Worm (Caenorhabditis elegans) whole organism, L3 larva: ENCODE results near the gene srh-174.

ENCODE experiments used
- R02D3.7 ChIP-seq: fragments of 150-350 bp; optimal IDR thresholded peaks from 2 replicates; lab custom pipeline; 2014; ENCODE audit warnings: missing biosample characterization, missing genetic modification characterization
- aly-2 ChIP-seq: fragments of 150-350 bp; optimal IDR thresholded peaks from 2 replicates; lab custom pipeline; 2014; ENCODE audit warnings: missing biosample characterization, missing genetic modification characterization
- ama-1 ChIP-seq: fragments of 150-350 bp; optimal IDR thresholded peaks from 2 replicates; lab custom pipeline; 2018
- ceh-16 ChIP-seq: sonication (generic microtip); optimal IDR thresholded peaks from 2 replicates; lab custom pipeline; 2017; ENCODE audit warnings: missing biosample characterization, missing genetic modification characterization
- ceh-28 ChIP-seq: fragments of 150-350 bp; optimal IDR thresholded peaks from 2 replicates; lab custom pipeline; 2014; ENCODE audit warnings: missing biosample characterization, missing genetic modification reagents, missing genetic modification characterization
- ceh-82 ChIP-seq: fragments of 150-350 bp; optimal IDR thresholded peaks from 2 replicates; lab custom pipeline; 2014; ENCODE audit warnings: missing biosample characterization, missing genetic modification characterization
- ceh-9 ChIP-seq: sonication (generic microtip); optimal IDR thresholded peaks from 2 replicates; lab custom pipeline; 2018; ENCODE audit warnings: missing biosample characterization, missing genetic modification characterization
- egl-27 ChIP-seq: sonication (generic microtip); optimal IDR thresholded peaks from 4 replicates; lab custom pipeline; 2017; ENCODE audit warnings: missing biosample characterization, missing genetic modification reagents, missing genetic modification characterization
- egl-5 ChIP-seq: fragments of 150-350 bp; optimal IDR thresholded peaks from 2 replicates; lab custom pipeline; 2017; ENCODE audit warnings: missing biosample characterization, missing genetic modification reagents, missing genetic modification characterization, inconsistent platforms
- elt-2 ChIP-seq: sonication (generic microtip); optimal IDR thresholded peaks from 2 replicates; lab custom pipeline; 2016; ENCODE audit warnings: missing genetic modification reagents, mild to moderate bottlenecking, missing genetic modification characterization, missing compliant biosample characterization
- elt-3 ChIP-seq, 3 experiments: fragments of 150-350 bp in 1 of 3; sonication (generic microtip) in 2 of 3; optimal IDR thresholded peaks; 2 replicates in 2 of 3; 4 replicates in 1 of 3; lab custom pipeline; 2014 to 2017; ENCODE audit warnings: missing biosample characterization in 3 of 3, missing genetic modification characterization in 3 of 3
- eor-1 ChIP-seq, 2 experiments: fragments of 150-350 bp; optimal IDR thresholded peaks; 2 replicates each; lab custom pipeline; 2014 to 2018; ENCODE audit warnings: missing biosample characterization in 2 of 2, missing genetic modification characterization in 2 of 2
- fkh-10 ChIP-seq: sonication (generic microtip); optimal IDR thresholded peaks from 2 replicates; lab custom pipeline; 2017; ENCODE audit warnings: missing biosample characterization, missing genetic modification reagents, missing genetic modification characterization
- fkh-2 ChIP-seq: fragments of 150-350 bp; optimal IDR thresholded peaks from 2 replicates; lab custom pipeline; 2014; ENCODE audit warnings: missing biosample characterization, missing genetic modification reagents, missing genetic modification characterization
- fos-1 ChIP-seq: fragments of 150-350 bp; optimal IDR thresholded peaks from 2 replicates; lab custom pipeline; 2014; ENCODE audit warnings: missing biosample characterization, missing genetic modification characterization
- hmg-11 ChIP-seq: sonication (generic microtip); optimal IDR thresholded peaks from 2 replicates; lab custom pipeline; 2016; ENCODE audit warnings: missing genetic modification characterization, missing compliant biosample characterization
- jun-1 ChIP-seq: fragments of 150-350 bp; optimal IDR thresholded peaks from 2 replicates; lab custom pipeline; 2014; ENCODE audit warnings: missing biosample characterization, missing genetic modification reagents, missing genetic modification characterization
- lin-15B ChIP-seq: fragments of 150-350 bp; optimal IDR thresholded peaks from 2 replicates; lab custom pipeline; 2014; ENCODE audit warnings: missing biosample characterization, missing genetic modification characterization
- lsy-12 ChIP-seq: sonication (generic microtip); optimal IDR thresholded peaks from 2 replicates; lab custom pipeline; 2016; ENCODE audit warnings: mild to moderate bottlenecking, missing genetic modification characterization, missing compliant biosample characterization
- mml-1 ChIP-seq: fragments of 150-350 bp; sonication (generic microtip); optimal IDR thresholded peaks from 3 replicates; lab custom pipeline; 2014; ENCODE audit warnings: missing biosample characterization, missing genetic modification characterization
- nfya-1 ChIP-seq: sonication (generic microtip); optimal IDR thresholded peaks from 2 replicates; lab custom pipeline; 2017; ENCODE audit warnings: missing genetic modification characterization, mild to moderate bottlenecking, missing compliant biosample characterization, antibody characterized with exemption, moderate library complexity; ENCODE audit not compliant: insufficient read depth
- nhr-11 ChIP-seq: fragments of 150-350 bp; optimal IDR thresholded peaks from 2 replicates; lab custom pipeline; 2014; ENCODE audit warnings: missing biosample characterization, missing genetic modification characterization
- nhr-23 ChIP-seq: fragments of 150-350 bp; optimal IDR thresholded peaks from 2 replicates; lab custom pipeline; 2014; ENCODE audit warnings: missing biosample characterization, missing genetic modification reagents, missing genetic modification characterization
- nhr-237 ChIP-seq: fragments of 150-350 bp; optimal IDR thresholded peaks from 2 replicates; lab custom pipeline; 2014; ENCODE audit warnings: missing biosample characterization, missing genetic modification characterization
- nhr-25 ChIP-seq: sonication (generic microtip); optimal IDR thresholded peaks from 2 replicates; lab custom pipeline; 2017; ENCODE audit warnings: missing biosample characterization, missing genetic modification characterization
- nhr-28 ChIP-seq: fragments of 150-350 bp; optimal IDR thresholded peaks from 2 replicates; lab custom pipeline; 2014; ENCODE audit warnings: missing biosample characterization, missing genetic modification characterization
- nhr-43 ChIP-seq: sonication (generic microtip); optimal IDR thresholded peaks from 2 replicates; lab custom pipeline; 2016; ENCODE audit warnings: mild to moderate bottlenecking, missing genetic modification characterization, missing compliant biosample characterization; ENCODE audit not compliant: poor library complexity, severe bottlenecking
- nhr-67 ChIP-seq: fragments of 150-350 bp; optimal IDR thresholded peaks from 2 replicates; lab custom pipeline; 2014; ENCODE audit warnings: missing biosample characterization, missing genetic modification characterization
- nhr-76 ChIP-seq: fragments of 150-350 bp; sonication (generic microtip); optimal IDR thresholded peaks from 5 replicates; lab custom pipeline; 2014; ENCODE audit warnings: missing biosample characterization, missing genetic modification characterization
- nhr-77 ChIP-seq: fragments of 150-350 bp; optimal IDR thresholded peaks from 2 replicates; lab custom pipeline; 2014; ENCODE audit warnings: missing biosample characterization, missing genetic modification characterization
- pha-4 ChIP-seq: fragments of 150-350 bp; optimal IDR thresholded peaks from 2 replicates; lab custom pipeline; 2014; ENCODE audit warnings: missing biosample characterization, missing genetic modification reagents, missing genetic modification characterization
- pqm-1 ChIP-seq: fragments of 150-350 bp; optimal IDR thresholded peaks from 2 replicates; lab custom pipeline; 2017; ENCODE audit warnings: missing biosample characterization, missing genetic modification characterization, inconsistent platforms
- sea-2 ChIP-seq: fragments of 150-350 bp; sonication (generic microtip); optimal IDR thresholded peaks from 4 replicates; lab custom pipeline; 2014; ENCODE audit warnings: missing biosample characterization, missing genetic modification reagents, missing genetic modification characterization
- snpc-4 ChIP-seq: fragments of 150-350 bp; optimal IDR thresholded peaks from 2 replicates; lab custom pipeline; 2014; ENCODE audit warnings: missing biosample characterization, missing genetic modification characterization
- tbx-2 ChIP-seq: sonication (generic microtip); optimal IDR thresholded peaks from 2 replicates; lab custom pipeline; 2016; ENCODE audit warnings: mild to moderate bottlenecking, missing genetic modification characterization, missing compliant biosample characterization
- unc-39 ChIP-seq: sonication (generic microtip); optimal IDR thresholded peaks from 4 replicates; lab custom pipeline; 2017; ENCODE audit warnings: missing biosample characterization, missing genetic modification characterization
- zag-1 ChIP-seq: fragments of 150-350 bp; optimal IDR thresholded peaks from 2 replicates; lab custom pipeline; 2014; ENCODE audit warnings: missing biosample characterization, missing genetic modification characterization
- ztf-11 ChIP-seq: fragments of 150-350 bp; optimal IDR thresholded peaks from 2 replicates; lab custom pipeline; 2014; ENCODE audit warnings: missing biosample characterization, missing genetic modification characterization

Gene srh-174

DNA sequence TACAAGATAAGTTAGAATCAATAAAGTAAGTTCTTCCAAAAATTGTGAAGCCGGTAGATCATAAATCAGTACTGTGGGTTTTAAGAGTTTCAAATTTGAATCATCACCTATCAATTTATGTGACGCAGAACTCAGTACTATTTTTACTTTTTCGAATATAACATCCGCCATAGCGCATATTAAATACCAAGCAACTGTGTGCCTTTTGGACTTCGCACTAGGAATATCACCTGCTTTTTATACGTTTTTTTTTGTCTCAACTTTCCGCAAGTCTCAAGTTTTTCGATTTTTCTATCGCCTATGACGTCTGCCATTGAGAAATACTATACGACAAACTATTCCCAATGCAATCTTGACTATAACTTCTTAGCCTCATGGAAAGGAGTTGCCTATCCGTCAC is 34.2 kb downstream of the srh-174 start, which contains the start of gene srh-113:
TSS of gene srh-113 (plus strand) at position 301 of the 400 bp plus-strand sequence.
- TF ChIP-seq tbx-2 (tag; lab: Kevin White, UChicago) (no peak), elt-2 (tag; lab: Kevin White, UChicago) (no peak), eor-1 (tag; optimal IDR thresholded peaks at IDR 0.05; lab: Kevin White, UChicago) (no peak), R02D3.7 (no peak), lin-15B (tag; lab: Kevin White, UChicago) (no peak), nhr-23 (no peak), jun-1 (tag; lab: Kevin White, UChicago) (no peak), nhr-43 (tag; lab: Kevin White, UChicago) (no peak), nfya-1 (tag; lab: Kevin White, UChicago) (no peak), egl-27 (tag; lab: Kevin White, UChicago) (no peak), ztf-11 (tag; lab: Kevin White, UChicago) (no peak), sea-2 (GFP tag; lab: Kevin White, UChicago) (no peak), nhr-67 (tag; lab: Kevin White, UChicago) (no peak), nhr-77 (no peak), elt-3 (tag; optimal IDR thresholded peaks at IDR 0.05; lab: Kevin White, UChicago) (no peak), ceh-16 (tag; lab: Kevin White, UChicago) (no peak), snpc-4 (tag; lab: Kevin White, UChicago) (no peak), lsy-12 (tag; lab: Kevin White, UChicago) (no peak), pqm-1 (tag; lab: Kevin White, UChicago) (no peak), fkh-2 (tag; lab: Kevin White, UChicago) (no peak)
- TF ChIP-seq, all 47 proteins: peak for 0

ce11 chrV:17215602-17216001 is 37.0 kb downstream of the srh-174 start:
- TF ChIP-seq hmg-11 = no peak
- no peak for TF ChIP-seq nhr-25 (tag; lab: Kevin White, UChicago)
- no peak for TF ChIP-seq mml-1 (tag; lab: Kevin White, UChicago)
- no peak for TF ChIP-seq nhr-28
- TF ChIP-seq pha-4 (tag; lab: Kevin White, UChicago) = no peak
- TF ChIP-seq nhr-11 (tag; lab: Kevin White, UChicago) = no peak
- no peak for TF ChIP-seq lsy-12 (tag; lab: Kevin White, UChicago)
- TF ChIP-seq ceh-82 (tag; lab: Kevin White, UChicago) = no peak
- no peak for TF ChIP-seq aly-2
- no peak for TF ChIP-seq nfya-1 (tag; lab: Kevin White, UChicago)
- no peak for TF ChIP-seq egl-27 (tag; lab: Kevin White, UChicago)
- no peak for TF ChIP-seq nhr-23
- no peak for TF ChIP-seq tbx-2 (tag; lab: Kevin White, UChicago)
- TF ChIP-seq sea-2 (GFP tag; lab: Kevin White, UChicago) = no peak
- TF ChIP-seq snpc-4 (tag; lab: Kevin White, UChicago) = no peak
- TF ChIP-seq, all 47 proteins: peak for 0

- TF ChIP-seq snpc-4 (tag; lab: Kevin White, UChicago) (no peak), eor-1 (tag; optimal IDR thresholded peaks at IDR 0.05; lab: Kevin White, UChicago) (no peak), nhr-77 (no peak), nhr-76 (tag; lab: Kevin White, UChicago) (no peak), aly-2 (no peak), mml-1 (tag; lab: Kevin White, UChicago) (no peak), pqm-1 (tag; lab: Kevin White, UChicago) (no peak), fos-1 (tag; lab: Kevin White, UChicago) (no peak), pha-4 (tag; lab: Kevin White, UChicago) (no peak), ceh-16 (tag; lab: Kevin White, UChicago) (no peak), nhr-237 (no peak), fkh-10 (GFP tag; lab: Kevin White, UChicago) (no peak), ceh-9 (no peak), elt-3 (tag; optimal IDR thresholded peaks at IDR 0.05; lab: Kevin White, UChicago) (no peak), ama-1 (lab: Kevin White, UChicago) (no peak)
- TF ChIP-seq, all 47 proteins: peak for 0
Observed at ce11 chrV:17217690-17218089, 39.1 kb downstream of the srh-174 start, which contains the start of gene srbc-62. Gene srbc-62, plus strand, starts transcription at chrV:17217990.

DNA sequence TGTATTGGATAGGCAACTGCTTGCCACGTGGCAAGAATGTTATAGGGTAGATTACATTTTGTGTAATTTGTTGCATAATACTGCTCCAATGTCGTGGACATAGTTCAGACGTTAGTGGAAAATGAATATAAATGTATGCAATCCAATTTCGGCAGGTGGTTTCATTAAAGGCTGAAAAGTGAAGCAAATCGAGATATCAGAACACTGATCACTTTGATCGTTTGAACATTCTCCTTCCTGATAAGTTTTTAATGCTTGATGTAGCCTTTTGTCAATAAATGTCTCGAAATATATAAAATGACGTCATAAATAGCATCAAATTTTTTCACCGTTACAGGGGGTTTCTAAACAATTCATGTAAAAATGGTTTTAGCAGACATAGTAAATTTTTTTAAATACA is 41.8 kb downstream of the srh-174 start, which contains the start of gene srh-109:
TSS of gene srh-109 (minus strand) at position 101 of the 400 bp plus-strand sequence.
- no peak for TF ChIP-seq nhr-28
- TF ChIP-seq pha-4 (tag; lab: Kevin White, UChicago) = no peak
- TF ChIP-seq nhr-237 = no peak
- no peak for TF ChIP-seq nhr-76 (tag; lab: Kevin White, UChicago)
- no peak for TF ChIP-seq zag-1 (tag; lab: Kevin White, UChicago)
- TF ChIP-seq R02D3.7 = no peak
- TF ChIP-seq lsy-12 (tag; lab: Kevin White, UChicago) = no peak
- no peak for TF ChIP-seq nhr-23
- TF ChIP-seq elt-3 (tag; optimal IDR thresholded peaks at IDR 0.05; lab: Kevin White, UChicago) = no peak
- TF ChIP-seq ceh-28 = no peak
- TF ChIP-seq fkh-2 (tag; lab: Kevin White, UChicago) = no peak
- no peak for TF ChIP-seq eor-1 (tag; optimal IDR thresholded peaks at IDR 0.05; lab: Kevin White, UChicago)
- no peak for TF ChIP-seq egl-5
- no peak for TF ChIP-seq unc-39 (tag; lab: Kevin White, UChicago)
